Fruit fly (Drosophila melanogaster): ENCODE data around the gene GatC.

GatC gene

dm6 chr2L:13833058-13833457 is at the start of gene GatC, which contains the start of the genes PolG2 and Polr2C:
TSS of gene GatC (minus strand) at chr2L:13833105.
TSS of gene PolG2 (minus strand) at chr2L:13833105.
TSS of gene Polr2C (plus strand) at chr2L:13833337.
- TF ChIP-seq CG8478 (optimal IDR thresholded peaks at IDR 0.05) (no peak), CTCF (optimal IDR thresholded peaks at IDR 0.05) (no peak)

dm6 chr2L:13881939-13882338 is 49.0 kb upstream of the GatC start:
- TF ChIP-seq CTCF (optimal IDR thresholded peaks at IDR 0.05) (no peak), CG8478 (optimal IDR thresholded peaks at IDR 0.05) (no peak)

dm6 chr2L:13881387-13881902 is 48.5 kb upstream of the GatC start:
- TF ChIP-seq CTCF (optimal IDR thresholded peaks at IDR 0.05) (no peak), CG8478 (optimal IDR thresholded peaks at IDR 0.05) (no peak)

- TF ChIP-seq CTCF (optimal IDR thresholded peaks at IDR 0.05) (no peak), CG8478 (optimal IDR thresholded peaks at IDR 0.05) (no peak)
These were observed 45.9 kb upstream of the GatC start for dm6 chr2L:13878801-13879200.

dm6 chr2L:13877934-13878580 is 45.2 kb upstream of the GatC start:
- TF ChIP-seq CTCF (optimal IDR thresholded peaks at IDR 0.05) (no peak), CG8478 (optimal IDR thresholded peaks at IDR 0.05) (no peak)

dm6 chr2L:13876698-13877097 is 43.8 kb upstream of the GatC start:
- TF ChIP-seq CTCF (optimal IDR thresholded peaks at IDR 0.05): no peak
- TF ChIP-seq CG8478 (optimal IDR thresholded peaks at IDR 0.05): no peak

- no peak for TF ChIP-seq CTCF (optimal IDR thresholded peaks at IDR 0.05)
- TF ChIP-seq CG8478 (optimal IDR thresholded peaks at IDR 0.05): no peak
These were observed 40.2 kb upstream of the GatC start for dm6 chr2L:13873147-13873546.

dm6 chr2L:13869400-13869799 is 36.5 kb upstream of the GatC start:
- TF ChIP-seq CTCF (optimal IDR thresholded peaks at IDR 0.05): no peak
- TF ChIP-seq CG8478 (optimal IDR thresholded peaks at IDR 0.05): no peak

dm6 chr2L:13867653-13868052 is 34.7 kb upstream of the GatC start:
- TF ChIP-seq CTCF (optimal IDR thresholded peaks at IDR 0.05): no peak
- TF ChIP-seq CG8478 (optimal IDR thresholded peaks at IDR 0.05): no peak

dm6 chr2L:13851098-13851497 is 18.2 kb upstream of the GatC start:
- TF ChIP-seq CTCF (optimal IDR thresholded peaks at IDR 0.05) (no peak), CG8478 (optimal IDR thresholded peaks at IDR 0.05) (no peak)

- no peak for TF ChIP-seq CG8478 (optimal IDR thresholded peaks at IDR 0.05)
- TF ChIP-seq CTCF (optimal IDR thresholded peaks at IDR 0.05): no peak
These were observed 16.2 kb upstream of the GatC start, which contains the start of gene CG7968 for dm6 chr2L:13849125-13849524. TSS of gene CG7968 (plus strand) at chr2L:13849400.

dm6 chr2L:13847625-13848024 is 14.7 kb upstream of the GatC start, which contains the start of gene CG7953:
TSS of gene CG7953 (plus strand) at chr2L:13847925.
- no peak for TF ChIP-seq CTCF (optimal IDR thresholded peaks at IDR 0.05)
- TF ChIP-seq CG8478 (optimal IDR thresholded peaks at IDR 0.05): no peak

- no peak for TF ChIP-seq CTCF (optimal IDR thresholded peaks at IDR 0.05)
- no peak for TF ChIP-seq CG8478 (optimal IDR thresholded peaks at IDR 0.05)
These were observed 13.4 kb upstream of the GatC start, which contains the start of gene CG7916 for dm6 chr2L:13846239-13846802. TSS of gene CG7916 (plus strand) at chr2L:13846752.

- TF ChIP-seq CTCF (optimal IDR thresholded peaks at IDR 0.05) (no peak), CG8478 (optimal IDR thresholded peaks at IDR 0.05) (no peak)
These were observed 12.3 kb upstream of the GatC start, which contains the start of gene CG8997 for dm6 chr2L:13845178-13845577. TSS of gene CG8997 (minus strand) at chr2L:13845325.

dm6 chr2L:13843692-13844284 is 10.9 kb upstream of the GatC start, which contains the start of gene CG33306:
TSS of gene CG33306 (minus strand) at chr2L:13843742.
- TF ChIP-seq CG8478 (optimal IDR thresholded peaks at IDR 0.05) (no peak), CTCF (optimal IDR thresholded peaks at IDR 0.05) (no peak)

dm6 chr2L:13842572-13842971 is 9.7 kb upstream of the GatC start:
- TF ChIP-seq CG8478 (optimal IDR thresholded peaks at IDR 0.05) (no peak), CTCF (optimal IDR thresholded peaks at IDR 0.05) (no peak)
